Worm (Caenorhabditis elegans) whole organism, L3 larva: ENCODE results near the gene C07E3.10.

Experiments
- R02D3.7 ChIP-seq: fragments of 150-350 bp; optimal IDR thresholded peaks from 2 replicates; lab custom pipeline; 2014; ENCODE audit warnings: missing biosample characterization, missing genetic modification characterization
- ZK546.5 ChIP-seq: sonication (generic microtip); optimal IDR thresholded peaks from 2 replicates; lab custom pipeline; 2017; ENCODE audit warnings: missing biosample characterization, missing genetic modification characterization
- aly-2 ChIP-seq: fragments of 150-350 bp; optimal IDR thresholded peaks from 2 replicates; lab custom pipeline; 2014; ENCODE audit warnings: missing biosample characterization, missing genetic modification characterization
- ama-1 ChIP-seq: fragments of 150-350 bp; optimal IDR thresholded peaks from 2 replicates; lab custom pipeline; 2018
- ceh-9 ChIP-seq: sonication (generic microtip); optimal IDR thresholded peaks from 2 replicates; lab custom pipeline; 2018; ENCODE audit warnings: missing biosample characterization, missing genetic modification characterization
- daf-12 ChIP-seq: fragments of 150-350 bp; optimal IDR thresholded peaks from 2 replicates; lab custom pipeline; 2014; ENCODE audit warnings: missing biosample characterization, missing genetic modification reagents, missing genetic modification characterization
- egl-27 ChIP-seq: sonication (generic microtip); optimal IDR thresholded peaks from 4 replicates; lab custom pipeline; 2017; ENCODE audit warnings: missing biosample characterization, missing genetic modification reagents, missing genetic modification characterization
- egl-5 ChIP-seq: fragments of 150-350 bp; optimal IDR thresholded peaks from 2 replicates; lab custom pipeline; 2017; ENCODE audit warnings: missing biosample characterization, missing genetic modification reagents, missing genetic modification characterization, inconsistent platforms
- elt-1 ChIP-seq: fragments of 150-350 bp; optimal IDR thresholded peaks from 2 replicates; lab custom pipeline; 2014; ENCODE audit warnings: missing biosample characterization, missing genetic modification characterization
- elt-2 ChIP-seq: sonication (generic microtip); optimal IDR thresholded peaks from 2 replicates; lab custom pipeline; 2016; ENCODE audit warnings: missing genetic modification reagents, mild to moderate bottlenecking, missing genetic modification characterization, missing compliant biosample characterization
- elt-3 ChIP-seq, 3 experiments: fragments of 150-350 bp in 1 of 3; sonication (generic microtip) in 2 of 3; optimal IDR thresholded peaks; 2 replicates in 2 of 3; 4 replicates in 1 of 3; lab custom pipeline; 2014 to 2017; ENCODE audit warnings: missing biosample characterization in 3 of 3, missing genetic modification characterization in 3 of 3
- eor-1 ChIP-seq, 2 experiments: fragments of 150-350 bp; optimal IDR thresholded peaks; 2 replicates each; lab custom pipeline; 2014 to 2018; ENCODE audit warnings: missing biosample characterization in 2 of 2, missing genetic modification characterization in 2 of 2
- fkh-10 ChIP-seq: sonication (generic microtip); optimal IDR thresholded peaks from 2 replicates; lab custom pipeline; 2017; ENCODE audit warnings: missing biosample characterization, missing genetic modification reagents, missing genetic modification characterization
- hmg-11 ChIP-seq: sonication (generic microtip); optimal IDR thresholded peaks from 2 replicates; lab custom pipeline; 2016; ENCODE audit warnings: missing genetic modification characterization, missing compliant biosample characterization
- lin-15B ChIP-seq: fragments of 150-350 bp; optimal IDR thresholded peaks from 2 replicates; lab custom pipeline; 2014; ENCODE audit warnings: missing biosample characterization, missing genetic modification characterization
- lin-39 ChIP-seq: fragments of 150-350 bp; optimal IDR thresholded peaks from 2 replicates; lab custom pipeline; 2018; ENCODE audit warnings: missing biosample characterization, missing genetic modification reagents, missing genetic modification characterization
- lsy-12 ChIP-seq: sonication (generic microtip); optimal IDR thresholded peaks from 2 replicates; lab custom pipeline; 2016; ENCODE audit warnings: mild to moderate bottlenecking, missing genetic modification characterization, missing compliant biosample characterization
- mdl-1 ChIP-seq: fragments of 150-350 bp; optimal IDR thresholded peaks from 2 replicates; lab custom pipeline; 2014; ENCODE audit warnings: missing biosample characterization, missing genetic modification characterization
- mml-1 ChIP-seq: fragments of 150-350 bp; sonication (generic microtip); optimal IDR thresholded peaks from 3 replicates; lab custom pipeline; 2014; ENCODE audit warnings: missing biosample characterization, missing genetic modification characterization
- nfya-1 ChIP-seq: sonication (generic microtip); optimal IDR thresholded peaks from 2 replicates; lab custom pipeline; 2017; ENCODE audit warnings: missing genetic modification characterization, mild to moderate bottlenecking, missing compliant biosample characterization, antibody characterized with exemption, moderate library complexity; ENCODE audit not compliant: insufficient read depth
- nhr-11 ChIP-seq: fragments of 150-350 bp; optimal IDR thresholded peaks from 2 replicates; lab custom pipeline; 2014; ENCODE audit warnings: missing biosample characterization, missing genetic modification characterization
- nhr-12 ChIP-seq: fragments of 150-350 bp; optimal IDR thresholded peaks from 2 replicates; lab custom pipeline; 2014; ENCODE audit warnings: missing biosample characterization, missing genetic modification characterization
- nhr-25 ChIP-seq: sonication (generic microtip); optimal IDR thresholded peaks from 2 replicates; lab custom pipeline; 2017; ENCODE audit warnings: missing biosample characterization, missing genetic modification characterization
- nhr-28 ChIP-seq: fragments of 150-350 bp; optimal IDR thresholded peaks from 2 replicates; lab custom pipeline; 2014; ENCODE audit warnings: missing biosample characterization, missing genetic modification characterization
- nhr-76 ChIP-seq: fragments of 150-350 bp; sonication (generic microtip); optimal IDR thresholded peaks from 5 replicates; lab custom pipeline; 2014; ENCODE audit warnings: missing biosample characterization, missing genetic modification characterization
- pha-4 ChIP-seq: fragments of 150-350 bp; optimal IDR thresholded peaks from 2 replicates; lab custom pipeline; 2014; ENCODE audit warnings: missing biosample characterization, missing genetic modification reagents, missing genetic modification characterization
- pqm-1 ChIP-seq: fragments of 150-350 bp; optimal IDR thresholded peaks from 2 replicates; lab custom pipeline; 2017; ENCODE audit warnings: missing biosample characterization, missing genetic modification characterization, inconsistent platforms
- sea-2 ChIP-seq: fragments of 150-350 bp; sonication (generic microtip); optimal IDR thresholded peaks from 4 replicates; lab custom pipeline; 2014; ENCODE audit warnings: missing biosample characterization, missing genetic modification reagents, missing genetic modification characterization
- snpc-4 ChIP-seq: fragments of 150-350 bp; optimal IDR thresholded peaks from 2 replicates; lab custom pipeline; 2014; ENCODE audit warnings: missing biosample characterization, missing genetic modification characterization
- unc-39 ChIP-seq: sonication (generic microtip); optimal IDR thresholded peaks from 4 replicates; lab custom pipeline; 2017; ENCODE audit warnings: missing biosample characterization, missing genetic modification characterization
- unc-62 ChIP-seq: fragments of 150-350 bp; sonication (generic microtip); optimal IDR thresholded peaks from 4 replicates; lab custom pipeline; 2014; ENCODE audit warnings: missing biosample characterization, missing genetic modification reagents, missing genetic modification characterization
- zag-1 ChIP-seq: fragments of 150-350 bp; optimal IDR thresholded peaks from 2 replicates; lab custom pipeline; 2014; ENCODE audit warnings: missing biosample characterization, missing genetic modification characterization
- ztf-4 ChIP-seq: fragments of 150-350 bp; optimal IDR thresholded peaks from 2 replicates; lab custom pipeline; 2014; ENCODE audit warnings: missing biosample characterization, missing genetic modification characterization

C07E3.10 gene

DNA sequence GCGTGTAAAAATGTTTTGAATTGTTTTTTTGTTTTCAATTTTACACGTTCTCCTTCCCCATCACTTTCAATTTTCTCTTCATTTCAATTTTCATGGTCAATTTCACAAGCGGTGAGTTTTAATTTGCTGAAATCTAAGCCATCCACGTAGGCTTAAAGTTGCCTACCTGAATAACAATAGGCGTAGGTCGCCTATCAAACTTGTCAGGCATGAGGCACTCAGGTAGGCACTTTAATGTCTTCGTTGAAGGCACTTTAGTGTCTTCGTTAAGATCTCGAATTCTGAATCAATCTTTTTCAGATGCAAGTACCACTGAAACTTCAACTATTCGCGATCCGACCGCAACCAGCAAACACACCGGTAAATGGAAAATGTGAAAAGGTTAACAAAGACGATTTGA is 36.8 kb upstream of the C07E3.10 start, which contains the start of gene ZK970.8:
Gene ZK970.8, plus strand, starts transcription at position 301 of the 400 bp plus-strand sequence.
- TF ChIP-seq fkh-10 (GFP tag; lab: Kevin White, UChicago): no peak
- no peak for TF ChIP-seq elt-2 (tag; lab: Kevin White, UChicago)
- TF ChIP-seq snpc-4: no peak
- no peak for TF ChIP-seq lsy-12 (tag; lab: Kevin White, UChicago)

DNA sequence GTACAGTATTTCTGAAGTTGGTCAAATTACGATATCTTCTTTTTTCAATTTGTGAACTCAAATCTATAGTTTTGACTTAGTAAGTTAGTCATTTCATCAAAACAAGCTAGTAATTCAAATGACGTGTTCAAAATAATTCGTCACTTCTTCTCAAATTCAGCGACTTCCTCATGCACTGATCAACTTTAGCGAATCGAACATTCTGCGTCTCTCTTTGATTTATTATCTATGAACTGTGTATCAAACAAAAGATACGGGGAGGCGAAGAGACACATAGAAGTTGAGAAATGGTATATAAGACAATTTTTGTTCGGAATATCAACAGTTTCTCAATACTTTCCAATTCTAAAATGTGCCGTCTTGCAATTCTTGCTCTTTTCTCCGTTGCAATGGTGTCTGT is 34.2 kb upstream of the C07E3.10 start, which contains the start of gene srlf-34:
Gene srlf-34, plus strand, starts transcription at position 321 of the 400 bp plus-strand sequence.
- peak; percentile 28 for TF ChIP-seq nhr-25 (tag; lab: Kevin White, UChicago)
- TF ChIP-seq mml-1 (tag; lab: Kevin White, UChicago): no peak
- TF ChIP-seq, all 47 proteins: peak for 1

DNA sequence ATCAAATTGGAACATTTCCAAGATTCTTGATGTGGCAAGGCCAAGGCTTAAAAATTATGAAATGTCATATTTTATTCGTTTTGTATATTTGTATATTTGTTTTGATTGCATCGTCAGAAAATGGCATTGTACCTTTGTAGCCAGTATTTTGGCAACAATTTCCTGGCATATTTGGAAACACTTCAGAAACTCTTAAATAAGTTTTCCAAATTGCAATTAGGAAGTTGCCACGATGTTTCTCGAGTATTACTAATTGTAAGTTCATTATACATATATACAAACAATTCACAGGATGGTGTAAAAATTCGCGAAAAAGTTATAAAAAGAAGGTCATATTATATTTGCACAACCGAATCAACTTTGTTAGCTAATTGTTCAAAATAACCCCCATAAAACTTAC is 30.9 kb upstream of the C07E3.10 start, which contains the start of gene idpp-8:
Gene idpp-8, plus strand, starts transcription at position 301 of the 400 bp plus-strand sequence.
- no peak for TF ChIP-seq lin-15B (tag; lab: Kevin White, UChicago)
- no peak for TF ChIP-seq nhr-12 (tag; lab: Kevin White, UChicago)
- no peak for TF ChIP-seq daf-12 (tag; lab: Kevin White, UChicago)
- TF ChIP-seq elt-2 (tag; lab: Kevin White, UChicago): no peak
- no peak for TF ChIP-seq unc-62 (GFP tag; lab: Kevin White, UChicago)
- no peak for TF ChIP-seq fkh-10 (GFP tag; lab: Kevin White, UChicago)
- TF ChIP-seq ZK546.5: no peak
- no peak for TF ChIP-seq R02D3.7 (tag; lab: Kevin White, UChicago)
- TF ChIP-seq elt-3 (tag; optimal IDR thresholded peaks at IDR 0.05; lab: Kevin White, UChicago): no peak
- TF ChIP-seq aly-2: no peak
- TF ChIP-seq egl-5 (tag; lab: Kevin White, UChicago): no peak
- TF ChIP-seq ama-1 (lab: Kevin White, UChicago): no peak
- no peak for TF ChIP-seq hmg-11 (tag; lab: Kevin White, UChicago)
- TF ChIP-seq nhr-76 (tag; lab: Kevin White, UChicago): no peak
- TF ChIP-seq unc-39: no peak
- no peak for TF ChIP-seq egl-27 (tag; lab: Kevin White, UChicago)
- no peak for TF ChIP-seq mdl-1 (tag; lab: Kevin White, UChicago)
- TF ChIP-seq, all 47 proteins: peak for 0

DNA sequence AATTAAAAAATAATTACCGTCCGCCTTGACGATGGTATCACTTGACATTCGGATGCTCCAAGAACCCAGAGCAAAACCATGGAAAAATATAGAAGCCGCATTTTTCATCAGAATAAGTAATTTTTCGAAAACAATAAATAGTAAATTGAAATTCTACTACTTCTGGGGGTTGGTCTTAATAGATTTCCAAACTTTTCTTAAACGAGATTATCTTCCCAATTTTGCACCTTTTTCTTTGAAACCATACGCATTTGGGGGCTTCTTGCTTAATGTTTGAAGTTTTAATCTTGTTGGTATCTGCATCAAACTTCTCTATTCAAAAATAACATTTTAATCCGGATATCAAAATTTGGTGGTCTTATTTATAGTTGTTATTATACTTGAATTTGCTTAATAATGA is 30.1 kb upstream of the C07E3.10 start, which contains the start of gene gcy-5:
Gene gcy-5, minus strand, starts transcription at position 101 of the 400 bp plus-strand sequence.
- TF ChIP-seq sea-2 (GFP tag; lab: Kevin White, UChicago) (no peak), eor-1 (tag; optimal IDR thresholded peaks at IDR 0.05; lab: Kevin White, UChicago) (no peak), ceh-9 (tag; lab: Kevin White, UChicago) (no peak), nhr-28 (no peak), pqm-1 (tag; lab: Kevin White, UChicago) (no peak), pha-4 (no peak)
- TF ChIP-seq, all 47 proteins: peak for 0

DNA sequence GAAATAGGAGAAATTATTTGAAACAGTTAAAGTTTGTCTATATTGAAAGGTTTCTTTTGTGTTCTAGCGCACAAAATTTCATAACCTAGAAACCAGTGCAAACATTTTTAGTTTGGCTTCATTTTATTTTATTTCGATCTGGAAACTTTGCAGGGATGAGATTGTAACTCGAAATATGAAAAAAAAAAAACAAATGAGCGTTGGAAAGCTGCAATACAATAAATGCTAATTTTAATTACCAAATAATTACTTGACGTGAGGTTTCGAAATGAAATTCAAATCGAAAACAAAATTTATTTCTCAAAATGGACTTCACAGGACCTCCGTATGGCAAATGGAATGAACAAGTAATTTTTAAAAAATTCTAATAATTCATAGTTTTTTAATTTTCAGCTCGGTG is 29.2 kb upstream of the C07E3.10 start, which contains the start of gene M02G9.4:
Gene M02G9.4, plus strand, starts transcription at position 301 of the 400 bp plus-strand sequence.
- TF ChIP-seq R02D3.7 (tag; lab: Kevin White, UChicago): no peak
- no peak for TF ChIP-seq nfya-1 (tag; lab: Kevin White, UChicago)
- no peak for TF ChIP-seq ama-1 (lab: Kevin White, UChicago)
- no peak for TF ChIP-seq ceh-9 (tag; lab: Kevin White, UChicago)
- no peak for TF ChIP-seq zag-1 (tag; lab: Kevin White, UChicago)
- TF ChIP-seq nhr-25 (tag; lab: Kevin White, UChicago): no peak
- TF ChIP-seq sea-2 (GFP tag; lab: Kevin White, UChicago): no peak
- no peak for TF ChIP-seq ztf-4 (tag; lab: Kevin White, UChicago)
- no peak for TF ChIP-seq daf-12 (tag; lab: Kevin White, UChicago)
- no peak for TF ChIP-seq egl-27 (tag; lab: Kevin White, UChicago)
- TF ChIP-seq elt-1: no peak
- no peak for TF ChIP-seq mdl-1 (tag; lab: Kevin White, UChicago)

DNA sequence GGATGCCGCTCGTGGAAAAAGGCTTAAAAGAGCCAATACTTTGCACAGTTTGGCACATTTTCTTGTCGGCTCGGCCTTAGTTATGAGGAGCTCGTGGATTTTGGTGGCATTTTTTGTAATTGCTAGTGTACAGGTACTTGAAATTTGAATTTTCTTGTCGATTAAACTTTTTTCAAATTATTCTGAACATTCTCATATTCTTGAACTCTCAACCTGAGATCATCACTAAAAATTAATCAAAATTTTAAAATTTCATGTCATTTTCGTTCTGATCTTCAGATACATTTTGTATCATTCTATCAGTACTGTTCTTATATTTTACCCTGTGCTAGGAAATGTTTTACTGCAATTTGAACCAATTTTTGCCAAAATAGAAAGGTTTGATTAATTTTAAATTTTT is 24.8 kb upstream of the C07E3.10 start, which contains the start of gene idpp-4:
Gene idpp-4, plus strand, starts transcription at position 51 of the 400 bp plus-strand sequence.
- TF ChIP-seq lin-39 (no peak), daf-12 (tag; lab: Kevin White, UChicago) (no peak), hmg-11 (tag; lab: Kevin White, UChicago) (no peak), ceh-9 (tag; lab: Kevin White, UChicago) (no peak), sea-2 (GFP tag; lab: Kevin White, UChicago) (no peak), zag-1 (tag; lab: Kevin White, UChicago) (no peak), nhr-25 (tag; lab: Kevin White, UChicago) (no peak), lin-15B (tag; lab: Kevin White, UChicago) (no peak), unc-39 (no peak), nhr-11 (tag; lab: Kevin White, UChicago) (no peak), ztf-4 (tag; lab: Kevin White, UChicago) (no peak), mml-1 (tag; lab: Kevin White, UChicago) (no peak), unc-62 (GFP tag; lab: Kevin White, UChicago) (no peak), snpc-4 (no peak)
